Worm (Caenorhabditis elegans) whole organism, early embryonic: ENCODE measurements around the gene rab-21.

Source experiments
- B0310.2 ChIP-seq: sonication (generic microtip); optimal IDR thresholded peaks from 2 replicates; lab custom pipeline; 2016; ENCODE audit warnings: mild to moderate bottlenecking, missing genetic modification characterization, missing compliant biosample characterization
- F13C5.2 ChIP-seq: sonication (generic microtip); optimal IDR thresholded peaks from 2 replicates; lab custom pipeline; 2017; ENCODE audit warnings: mild to moderate bottlenecking, missing genetic modification characterization, inconsistent platforms, missing compliant biosample characterization
- aly-1 ChIP-seq: sonication (generic microtip); optimal IDR thresholded peaks from 2 replicates; lab custom pipeline; 2016; ENCODE audit warnings: missing genetic modification characterization, missing compliant biosample characterization
- ama-1 ChIP-seq: fragments of 150-350 bp; optimal IDR thresholded peaks from 2 replicates; lab custom pipeline; 2014
- ceh-13 ChIP-seq: fragments of 200-800 bp; sonication (Bioruptor generic); optimal IDR thresholded peaks from 2 replicates; lab custom pipeline; 2018; ENCODE audit warnings: mild to moderate bottlenecking, missing genetic modification characterization, missing compliant biosample characterization
- ceh-36 ChIP-seq: sonication (generic microtip); optimal IDR thresholded peaks from 2 replicates; lab custom pipeline; 2016; ENCODE audit warnings: missing genetic modification characterization, inconsistent platforms, missing compliant biosample characterization
- ets-7 ChIP-seq: sonication (generic microtip); optimal IDR thresholded peaks from 2 replicates; lab custom pipeline; 2016; ENCODE audit warnings: missing genotype, missing genetic modification characterization, missing compliant biosample characterization
- flt-1 ChIP-seq: fragments of 200-800 bp; sonication (Bioruptor generic); IDR thresholded peaks from 2 replicates; pipeline ENCODE4 v1.3.6; 2022; ENCODE audit warnings: missing genetic modification characterization, missing compliant biosample characterization
- hmbx-1 ChIP-seq: sonication (generic microtip); optimal IDR thresholded peaks from 2 replicates; lab custom pipeline; 2016; ENCODE audit warnings: mild to moderate bottlenecking, missing genetic modification characterization, missing compliant biosample characterization
- hmg-4 ChIP-seq: fragments of 200-800 bp; sonication (Bioruptor generic); optimal IDR thresholded peaks from 2 replicates; lab custom pipeline; 2018; ENCODE audit warnings: mild to moderate bottlenecking, missing genetic modification characterization, missing compliant biosample characterization
- hnd-1 ChIP-seq: sonication (generic microtip); optimal IDR thresholded peaks from 2 replicates; lab custom pipeline; 2016; ENCODE audit warnings: missing genetic modification characterization, missing compliant biosample characterization
- pes-1 ChIP-seq: fragments of 200-800 bp; sonication (Bioruptor generic); IDR thresholded peaks from 2 replicates; pipeline ENCODE4 v1.3.6; 2022; ENCODE audit warnings: missing genetic modification reagents, missing genetic modification characterization, missing compliant biosample characterization
- scrt-1 ChIP-seq: fragments of 200-800 bp; sonication (Bioruptor generic); IDR thresholded peaks from 2 replicates; pipeline ENCODE4 v1.3.6; 2022; ENCODE audit warnings: missing genetic modification characterization, missing compliant biosample characterization
- sea-1 ChIP-seq: fragments of 200-800 bp; sonication (Bioruptor generic); conservative IDR thresholded peaks from 2 replicates; pipeline ENCODE4 v1.3.6; 2022; ENCODE audit warnings: missing genetic modification characterization, missing compliant biosample characterization
- tbx-11 ChIP-seq: fragments of 200-800 bp; sonication (Bioruptor generic); IDR thresholded peaks from 2 replicates; pipeline ENCODE4 v1.3.6; 2022; ENCODE audit warnings: missing genetic modification characterization, missing compliant biosample characterization
- tbx-37 ChIP-seq: fragments of 200-800 bp; sonication (Bioruptor generic); conservative IDR thresholded peaks from 2 replicates; pipeline ENCODE4 v1.3.6; 2022; ENCODE audit warnings: missing genetic modification reagents, missing genetic modification characterization, missing compliant biosample characterization
- tra-4 ChIP-seq: sonication (generic microtip); optimal IDR thresholded peaks from 2 replicates; lab custom pipeline; 2017; ENCODE audit warnings: missing genetic modification characterization, missing compliant biosample characterization

rab-21 gene

DNA sequence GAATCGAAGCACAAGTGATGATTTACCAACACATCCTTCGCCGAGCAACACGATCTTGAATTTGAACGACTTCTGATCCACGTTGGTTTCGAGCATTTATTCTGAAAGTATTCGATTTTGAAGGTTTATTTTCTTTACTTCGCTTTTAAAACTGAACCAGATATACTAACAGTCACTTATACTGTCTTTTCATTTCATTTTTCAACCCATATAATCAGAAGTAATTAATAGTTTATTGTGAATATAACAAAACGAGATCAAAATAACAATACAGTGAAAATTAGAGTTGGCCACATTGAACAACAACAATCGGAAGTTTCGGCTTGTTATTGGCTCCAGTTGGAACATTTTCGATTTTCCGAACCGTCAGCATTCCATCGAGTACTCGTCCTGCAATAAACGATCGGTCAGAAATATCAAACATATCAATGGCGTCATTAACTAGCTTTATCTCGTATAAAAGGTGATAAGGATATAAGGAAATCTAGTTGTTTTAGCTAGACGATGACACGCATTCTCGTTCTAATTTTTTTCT lies at the start of gene rab-21, which contains the start of gene T01B7.13:
rab-21 (minus strand) TSS at position 101 of the 535 bp plus-strand sequence.
T01B7.13 (plus strand) TSS at position 485 of the 535 bp plus-strand sequence.
- TF ChIP-seq F13C5.2 (tag; lab: Kevin White, UChicago): no peak
- TF ChIP-seq ceh-13 (GFP tag; lab: Kevin White, UChicago): no peak
- no peak for TF ChIP-seq hmg-4
- no peak for TF ChIP-seq scrt-1 (GFP tag; lab: Robert Waterston, UW)
- no peak for TF ChIP-seq ama-1 (lab: Kevin White, UChicago)
- TF ChIP-seq ceh-36: no peak

ce11 chrII:8764332-8764731 lies 49.5 kb upstream of the rab-21 start:
- TF ChIP-seq flt-1 (GFP tag; lab: Robert Waterston, UW) (no peak), scrt-1 (GFP tag; lab: Robert Waterston, UW) (no peak), hnd-1 (no peak)

- no peak for TF ChIP-seq aly-1 (tag; lab: Kevin White, UChicago)
- no peak for TF ChIP-seq hmg-4
- TF ChIP-seq ets-7 (tag; lab: Kevin White, UChicago): no peak
- TF ChIP-seq flt-1 (GFP tag; lab: Robert Waterston, UW): no peak
- TF ChIP-seq hmbx-1 (tag; lab: Kevin White, UChicago): no peak
- no peak for TF ChIP-seq tbx-11 (GFP tag; lab: Robert Waterston, UW)
- no peak for TF ChIP-seq B0310.2
- TF ChIP-seq tbx-37 (GFP tag; lab: Robert Waterston, UW): no peak
- TF ChIP-seq pes-1: no peak
- TF ChIP-seq tra-4 (tag; lab: Kevin White, UChicago): no peak
- TF ChIP-seq ceh-36: no peak
- TF ChIP-seq ama-1 (lab: Kevin White, UChicago): no peak
- TF ChIP-seq ceh-13 (GFP tag; lab: Kevin White, UChicago): no peak
- TF ChIP-seq scrt-1 (GFP tag; lab: Robert Waterston, UW): no peak
- TF ChIP-seq F13C5.2 (tag; lab: Kevin White, UChicago): no peak
- TF ChIP-seq sea-1: no peak
- no peak for TF ChIP-seq hnd-1
These were observed 48.6 kb upstream of the rab-21 start for ce11 chrII:8763367-8763766.

DNA sequence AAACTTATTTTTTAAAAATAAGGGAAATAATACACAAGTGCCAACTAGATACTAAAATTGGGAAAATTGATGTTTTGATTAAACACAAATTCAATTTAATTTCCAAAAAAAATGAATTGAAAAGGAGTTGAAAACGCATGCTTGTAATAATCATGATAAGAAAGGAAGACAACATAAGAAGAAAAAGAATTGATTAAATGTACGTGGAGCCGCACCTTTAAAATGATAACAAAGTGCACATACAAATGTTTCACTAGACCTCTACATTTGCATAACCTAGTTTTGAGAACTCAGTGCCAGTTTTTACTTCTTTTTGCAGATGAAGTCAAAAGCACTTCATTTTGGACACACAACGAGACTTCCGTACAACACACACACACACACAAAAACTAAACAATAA lies 46.9 kb upstream of the rab-21 start:
- TF ChIP-seq tra-4 (tag; lab: Kevin White, UChicago) (no peak), tbx-11 (GFP tag; lab: Robert Waterston, UW) (no peak), hmbx-1 (tag; lab: Kevin White, UChicago) (no peak), flt-1 (GFP tag; lab: Robert Waterston, UW) (no peak), tbx-37 (GFP tag; lab: Robert Waterston, UW) (no peak), ets-7 (tag; lab: Kevin White, UChicago) (no peak), sea-1 (no peak), F13C5.2 (tag; lab: Kevin White, UChicago) (no peak), ceh-13 (GFP tag; lab: Kevin White, UChicago) (no peak), ceh-36 (no peak)

- TF ChIP-seq hmg-4: no peak
- no peak for TF ChIP-seq tra-4 (tag; lab: Kevin White, UChicago)
- TF ChIP-seq B0310.2: no peak
- no peak for TF ChIP-seq aly-1 (tag; lab: Kevin White, UChicago)
- TF ChIP-seq tbx-37 (GFP tag; lab: Robert Waterston, UW): no peak
- no peak for TF ChIP-seq ama-1 (lab: Kevin White, UChicago)
- TF ChIP-seq hmbx-1 (tag; lab: Kevin White, UChicago): no peak
- TF ChIP-seq ceh-13 (GFP tag; lab: Kevin White, UChicago): no peak
- no peak for TF ChIP-seq F13C5.2 (tag; lab: Kevin White, UChicago)
- TF ChIP-seq ceh-36: no peak
- no peak for TF ChIP-seq sea-1
- TF ChIP-seq ets-7 (tag; lab: Kevin White, UChicago): no peak
- TF ChIP-seq hnd-1: no peak
- no peak for TF ChIP-seq pes-1
These were observed 44.7 kb upstream of the rab-21 start, which contains the start of gene fut-1 for ce11 chrII:8759493-8759892. Gene fut-1, minus strand, starts transcription at chrII:8759593.

DNA sequence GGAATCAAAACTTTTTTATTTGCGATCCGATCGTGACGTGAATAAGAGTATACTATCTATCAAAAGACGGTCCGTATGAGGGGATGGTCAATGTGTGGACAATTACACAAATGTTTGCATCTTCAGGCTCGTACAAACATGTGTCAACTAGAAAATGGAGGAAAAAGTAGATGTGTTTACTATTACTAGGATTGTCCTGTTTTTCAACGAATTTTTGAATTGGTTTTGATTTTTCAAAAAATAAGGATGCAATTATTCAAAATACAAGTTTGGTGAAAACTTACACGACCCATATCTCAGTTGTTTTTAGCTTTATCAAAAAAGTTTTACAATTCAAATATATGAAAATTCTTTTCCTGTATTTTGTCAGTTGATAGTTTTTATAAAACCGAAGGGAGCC lies 40.5 kb upstream of the rab-21 start, which contains the start of gene K08F8.7:
K08F8.7 (minus strand) TSS at position 101 of the 400 bp plus-strand sequence.
- TF ChIP-seq ceh-13 (GFP tag; lab: Kevin White, UChicago) (no peak), hmbx-1 (tag; lab: Kevin White, UChicago) (no peak), ets-7 (tag; lab: Kevin White, UChicago) (no peak), scrt-1 (GFP tag; lab: Robert Waterston, UW) (no peak), tbx-11 (GFP tag; lab: Robert Waterston, UW) (no peak), pes-1 (no peak), ama-1 (lab: Kevin White, UChicago) (no peak), F13C5.2 (tag; lab: Kevin White, UChicago) (no peak), B0310.2 (no peak), hnd-1 (no peak), aly-1 (tag; lab: Kevin White, UChicago) (no peak), tra-4 (tag; lab: Kevin White, UChicago) (no peak), flt-1 (GFP tag; lab: Robert Waterston, UW) (no peak), sea-1 (no peak), ceh-36 (no peak), hmg-4 (no peak), tbx-37 (GFP tag; lab: Robert Waterston, UW) (no peak)

DNA sequence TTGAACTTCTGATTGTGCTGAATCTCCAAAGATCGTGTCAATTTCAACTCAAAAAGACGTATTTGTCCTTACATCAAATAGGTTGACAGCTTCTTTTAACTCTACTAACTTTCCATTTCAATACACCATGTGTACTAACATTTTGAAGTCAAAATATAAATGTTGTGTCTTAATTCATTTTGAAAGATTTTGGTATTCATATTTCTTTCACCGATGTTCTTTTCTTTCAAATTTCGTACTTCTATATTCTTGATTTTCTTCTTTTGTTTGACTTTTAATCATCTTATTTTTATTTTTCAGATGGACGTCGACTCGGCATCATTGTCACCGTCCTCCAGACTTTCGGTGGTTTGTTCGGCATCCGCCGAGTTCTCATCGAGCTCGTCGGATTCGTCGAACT lies 36.9 kb upstream of the rab-21 start, which contains the start of gene atf-2:
atf-2 (plus strand) TSS at position 301 of the 400 bp plus-strand sequence.
- no peak for TF ChIP-seq tbx-37 (GFP tag; lab: Robert Waterston, UW)
- no peak for TF ChIP-seq aly-1 (tag; lab: Kevin White, UChicago)
- no peak for TF ChIP-seq sea-1
- TF ChIP-seq hmbx-1 (tag; lab: Kevin White, UChicago): no peak
- no peak for TF ChIP-seq F13C5.2 (tag; lab: Kevin White, UChicago)
- no peak for TF ChIP-seq ama-1 (lab: Kevin White, UChicago)
- TF ChIP-seq ceh-13 (GFP tag; lab: Kevin White, UChicago): no peak
- no peak for TF ChIP-seq tra-4 (tag; lab: Kevin White, UChicago)
- TF ChIP-seq flt-1 (GFP tag; lab: Robert Waterston, UW): no peak
- TF ChIP-seq tbx-11 (GFP tag; lab: Robert Waterston, UW): no peak
- no peak for TF ChIP-seq ets-7 (tag; lab: Kevin White, UChicago)
